Worm (Caenorhabditis elegans): ENCODE results near the gene ZK813.2.

Gene ZK813.2

DNA sequence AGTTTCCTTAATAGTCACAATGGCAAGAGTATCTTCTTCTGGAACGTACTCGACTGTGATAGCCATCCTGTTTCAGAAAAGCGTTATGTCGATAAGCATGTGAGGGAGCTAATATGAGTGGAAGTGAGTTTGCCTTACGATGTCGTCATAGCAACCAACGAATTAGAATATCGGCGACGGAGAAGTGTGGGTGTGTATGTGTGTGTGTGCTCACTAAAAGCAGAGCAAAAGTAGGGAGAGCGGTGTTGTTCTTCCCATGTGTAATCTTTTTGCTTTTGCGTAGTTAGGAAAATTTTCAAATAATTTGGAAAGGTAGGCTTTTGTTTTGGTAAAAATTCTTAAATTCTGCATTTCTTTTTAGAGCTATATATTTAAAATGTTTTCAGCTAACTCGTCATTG, 7.5 kb downstream of the ZK813.2 start, which contains the start of gene ZK813.5:
TSS of gene ZK813.5 (minus strand) at position 101 of the 400 bp plus-strand sequence.
- TF ChIP-seq sup-37 (GFP tag; optimal IDR thresholded peaks at IDR 0.05) (no peak), mef-2 (tag; optimal IDR thresholded peaks at IDR 0.05) (no peak), ama-1 (optimal IDR thresholded peaks at IDR 0.05) (no peak), ceh-88 (GFP tag; IDR thresholded peaks at IDR 0.05) (no peak), mdl-1 (tag; optimal IDR thresholded peaks at IDR 0.05) (no peak), tlp-1 (tag; optimal IDR thresholded peaks at IDR 0.05) (no peak), ets-5 (GFP tag; IDR thresholded peaks at IDR 0.05) (no peak), jun-1 (tag; optimal IDR thresholded peaks at IDR 0.05) (no peak)

DNA sequence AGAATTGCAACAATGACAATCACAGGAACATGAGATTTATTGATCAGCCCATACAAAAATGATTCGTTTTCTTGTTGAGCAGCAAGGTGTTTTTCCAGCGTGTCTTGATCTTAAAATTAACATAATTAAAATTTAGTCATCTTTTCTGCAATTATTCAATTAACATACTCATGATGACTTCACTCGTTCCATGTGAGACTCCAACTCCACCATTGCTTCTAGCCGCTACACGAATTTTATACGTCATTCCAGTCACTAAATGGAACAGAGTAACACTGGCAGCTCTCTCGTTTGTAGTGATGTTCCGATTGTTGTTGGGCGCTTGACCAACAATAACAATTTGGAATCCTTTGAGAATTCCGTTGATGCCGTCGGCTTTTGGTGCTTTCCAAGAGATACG, 10.2 kb downstream of the ZK813.2 start:
- TF ChIP-seq tbx-2 (tag; optimal IDR thresholded peaks at IDR 0.05) = no peak
- no peak for TF ChIP-seq alr-1 (tag; optimal IDR thresholded peaks at IDR 0.05; ENCODE audit: borderline replicate concordance)

DNA sequence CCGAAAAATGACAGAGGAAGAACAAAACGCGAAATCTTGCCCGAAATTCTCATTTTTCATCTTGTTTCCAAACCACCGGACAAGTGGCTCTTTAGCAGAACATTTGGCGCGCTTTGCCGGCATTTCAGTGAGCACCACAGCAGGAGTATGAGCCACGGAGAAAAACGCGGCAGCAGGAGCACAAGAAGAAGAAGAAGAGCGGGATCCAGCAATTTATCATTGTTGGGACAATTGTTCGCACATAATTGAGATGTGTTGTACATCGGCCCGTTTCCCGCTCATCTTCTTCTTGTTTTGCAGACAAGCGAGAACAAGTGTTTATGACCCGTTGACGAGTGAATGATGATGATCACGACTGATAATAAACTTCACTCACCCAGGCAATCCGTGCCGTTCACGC, 11.9 kb downstream of the ZK813.2 start:
- TF ChIP-seq zag-1 (tag; optimal IDR thresholded peaks at IDR 0.05) (no peak), unc-86 (tag; optimal IDR thresholded peaks at IDR 0.05) (no peak), alr-1 (tag; optimal IDR thresholded peaks at IDR 0.05; ENCODE audit: borderline replicate concordance) (no peak), swsn-7 (tag; optimal IDR thresholded peaks at IDR 0.05) (no peak), pag-3 (tag; optimal IDR thresholded peaks at IDR 0.05; ENCODE audit: borderline replicate concordance, insufficient read depth) (no peak), nhr-12 (tag; optimal IDR thresholded peaks at IDR 0.05) (no peak), rnt-1 (tag; optimal IDR thresholded peaks at IDR 0.05) (peak; percentile 62), nhr-71 (tag; optimal IDR thresholded peaks at IDR 0.05) (peak; percentile 47), fos-1 (tag; optimal IDR thresholded peaks at IDR 0.05) (no peak), aha-1 (tag; optimal IDR thresholded peaks at IDR 0.05) (no peak), nhr-237 (tag; optimal IDR thresholded peaks at IDR 0.05) (no peak), lin-14 (GFP tag; optimal IDR thresholded peaks at IDR 0.05) (peak; percentile 85), lin-39 (tag; optimal IDR thresholded peaks at IDR 0.05) (peak; percentile 15)

DNA sequence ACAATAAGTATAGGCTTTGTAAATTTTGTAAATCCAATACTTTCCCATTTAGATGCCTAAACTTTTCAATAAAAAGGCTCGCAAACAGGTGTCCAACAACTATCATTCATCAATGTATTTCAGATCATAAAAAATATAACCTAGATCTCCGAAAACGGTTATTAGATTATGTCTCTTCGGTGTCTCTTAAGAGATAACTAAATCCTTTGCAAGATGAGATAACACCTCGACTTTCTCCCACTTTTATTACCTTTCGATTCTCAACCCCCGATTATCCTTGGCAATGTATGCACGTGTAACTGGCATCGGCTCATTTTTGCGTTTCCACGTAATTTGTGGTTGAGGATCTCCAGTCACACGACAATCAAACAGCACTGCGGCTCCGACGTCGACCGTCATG, 18.5 kb downstream of the ZK813.2 start:
- TF ChIP-seq zip-4 (GFP tag; optimal IDR thresholded peaks at IDR 0.05) (no peak), blmp-1 (tag; optimal IDR thresholded peaks at IDR 0.05) (peak; percentile 43)

DNA sequence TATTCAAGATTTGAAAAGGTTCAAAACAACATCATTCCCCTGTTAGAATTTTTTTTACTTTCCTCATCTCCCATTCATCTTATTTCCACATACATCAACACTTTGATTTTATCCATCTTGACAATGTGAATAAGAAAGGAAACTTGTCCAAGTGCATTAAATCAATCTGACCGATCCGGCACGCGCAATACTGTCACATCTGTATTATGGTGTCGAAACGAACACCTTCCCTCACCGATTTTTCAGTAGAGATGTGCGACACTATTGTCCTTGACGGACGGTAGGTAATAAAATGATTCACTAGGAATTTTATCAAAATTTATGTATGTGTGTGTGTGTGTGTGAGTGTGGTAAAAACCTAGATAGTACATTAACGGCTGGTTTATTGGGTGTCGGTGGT, 20.2 kb downstream of the ZK813.2 start:
- peak; percentile 29 for TF ChIP-seq lin-14 (GFP tag; optimal IDR thresholded peaks at IDR 0.05)
- TF ChIP-seq nhr-85 (tag) = peak; percentile 71
- TF ChIP-seq ces-1 (GFP tag; optimal IDR thresholded peaks at IDR 0.05) = no peak
- TF ChIP-seq mep-1 (tag; optimal IDR thresholded peaks at IDR 0.05) = peak; percentile 15
- TF ChIP-seq blmp-1 (tag; optimal IDR thresholded peaks at IDR 0.05) = peak; percentile 41

DNA sequence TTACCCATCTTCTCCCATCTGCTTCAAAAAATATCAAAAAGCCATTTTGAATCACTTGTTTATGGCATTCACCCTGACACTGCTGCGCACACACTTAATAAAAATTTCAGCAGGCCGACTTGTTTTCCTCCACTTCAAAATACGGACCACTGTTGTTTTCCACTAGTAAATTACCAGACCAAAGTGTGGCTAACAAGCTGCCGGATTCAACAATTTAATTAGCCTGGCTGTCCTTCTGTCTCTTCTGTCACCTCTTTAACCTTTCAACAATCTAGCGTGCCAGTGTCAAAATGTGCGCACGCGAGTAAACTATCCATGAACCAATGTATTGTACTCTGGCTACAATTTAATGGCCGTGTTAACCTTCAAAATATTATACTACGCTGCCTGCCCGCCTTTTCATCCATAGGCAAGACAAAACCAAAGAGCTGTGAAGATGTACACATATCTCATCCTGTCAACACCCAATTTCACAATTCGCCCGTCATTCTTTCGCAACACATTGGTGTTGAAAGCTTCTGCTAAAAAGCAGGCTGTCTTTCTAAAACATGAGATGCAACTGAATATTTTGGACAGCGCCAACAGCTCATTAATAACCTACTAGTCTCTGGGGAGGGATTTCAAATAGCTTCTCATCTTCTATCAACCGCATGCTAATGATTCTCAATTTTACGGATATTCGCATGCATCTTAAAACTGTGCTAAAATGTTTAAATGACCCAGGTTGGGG, 20.8 kb downstream of the ZK813.2 start:
- TF ChIP-seq ztf-4 (tag; optimal IDR thresholded peaks at IDR 0.05) (no peak), isw-1 (GFP tag; IDR thresholded peaks at IDR 0.05) (no peak), pax-3 (tag; optimal IDR thresholded peaks at IDR 0.05) (no peak), hlh-17 (GFP tag; optimal IDR thresholded peaks at IDR 0.05; ENCODE audit: borderline replicate concordance) (no peak), nhr-85 (tag) (peak; percentile 72), ces-1 (GFP tag; optimal IDR thresholded peaks at IDR 0.05) (no peak), aly-2 (tag; optimal IDR thresholded peaks at IDR 0.05) (no peak), fkh-10 (GFP tag; optimal IDR thresholded peaks at IDR 0.05) (no peak), mep-1 (tag; optimal IDR thresholded peaks at IDR 0.05) (no peak), ceh-63 (GFP tag; optimal IDR thresholded peaks at IDR 0.05) (no peak), nhr-71 (tag; optimal IDR thresholded peaks at IDR 0.05) (no peak), jun-1 (tag; optimal IDR thresholded peaks at IDR 0.05) (no peak), nhr-11 (tag; optimal IDR thresholded peaks at IDR 0.05) (no peak), ceh-8 (GFP tag; optimal IDR thresholded peaks at IDR 0.05) (no peak), zip-4 (GFP tag; optimal IDR thresholded peaks at IDR 0.05) (no peak), unc-98 (GFP tag; IDR thresholded peaks at IDR 0.05) (no peak), mdl-1 (tag; optimal IDR thresholded peaks at IDR 0.05) (no peak), zag-1 (tag; optimal IDR thresholded peaks at IDR 0.05) (no peak), snu-23 (GFP tag; optimal IDR thresholded peaks at IDR 0.05) (no peak), nhr-76 (tag; optimal IDR thresholded peaks at IDR 0.05) (no peak), ceh-82 (tag; optimal IDR thresholded peaks at IDR 0.05) (peak in 1 of 3 experiments; percentile 11), fkh-4 (tag; optimal IDR thresholded peaks at IDR 0.05; ENCODE audit: borderline replicate concordance) (no peak), skn-1 (tag; optimal IDR thresholded peaks at IDR 0.05) (peak; percentile 19), C04F5.9 (tag; optimal IDR thresholded peaks at IDR 0.05) (no peak)

Data from whole organism, L1 larva.